Worm (Caenorhabditis elegans): ENCODE results near the gene F26F4.9.

DNA sequence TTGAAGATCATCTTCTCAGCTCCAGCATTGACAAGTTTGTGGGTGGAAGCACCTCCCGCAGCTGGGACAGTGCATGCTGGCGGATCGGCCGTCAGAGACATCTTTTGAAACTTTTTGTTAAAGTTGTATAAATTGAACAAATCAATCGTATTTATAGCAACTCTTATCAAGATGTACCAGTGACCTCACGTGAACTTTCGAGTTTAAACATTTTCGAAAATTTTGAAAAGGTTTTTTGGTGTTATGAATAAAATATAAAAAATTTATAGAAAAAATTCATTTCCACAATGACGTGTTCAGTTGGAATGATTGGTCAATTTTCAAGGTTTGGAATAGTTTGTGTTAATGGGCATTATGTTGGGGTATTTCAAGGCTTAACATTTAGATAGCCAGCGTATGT is 43.7 kb downstream of the F26F4.9 start, which contains the start of the genes msd-4 and C35D10.3:
- TF ChIP-seq sea-2 (GFP tag; optimal IDR thresholded peaks at IDR 0.05) (no peak), lin-39 (tag; optimal IDR thresholded peaks at IDR 0.05) (no peak), unc-39 (tag; optimal IDR thresholded peaks at IDR 0.05) (no peak), pha-4 (tag; optimal IDR thresholded peaks at IDR 0.05) (no peak), daf-12 (tag; optimal IDR thresholded peaks at IDR 0.05) (no peak), pqm-1 (tag; optimal IDR thresholded peaks at IDR 0.05) (no peak), unc-62 (GFP tag; optimal IDR thresholded peaks at IDR 0.05) (no peak), jun-1 (tag; optimal IDR thresholded peaks at IDR 0.05) (no peak), skn-1 (tag; optimal IDR thresholded peaks at IDR 0.05) (no peak)
